Fruit fly (Drosophila melanogaster): ENCODE data around the gene CG31528.
A peak's percentile ranks its signal among the peaks of the same experiment; 100 is the strongest.

The CG31528 gene

dm6 chr3R:4394654-4395581, 21.3 kb upstream of the CG31528 start:
- TF ChIP-seq CG4820 (GFP tag; optimal IDR thresholded peaks at IDR 0.05) (peak; percentile 84), H2.0 (GFP tag; IDR thresholded peaks at IDR 0.05) (peak; percentile 82), fd64A (GFP tag; optimal IDR thresholded peaks at IDR 0.05) (peak; percentile 75), CG32532 (GFP tag; IDR thresholded peaks at IDR 0.05) (peak; percentile 86), oc (tag; optimal IDR thresholded peaks at IDR 0.05) (peak; percentile 84), CG17829 (tag; optimal IDR thresholded peaks at IDR 0.05) (peak; percentile 84), CG12744 (GFP tag; optimal IDR thresholded peaks at IDR 0.05) (peak; percentile 78), Hr39 (optimal IDR thresholded peaks at IDR 0.05) (no peak), CG17385 (GFP tag; optimal IDR thresholded peaks at IDR 0.05) (peak; percentile 82), CG4854 (GFP tag; optimal IDR thresholded peaks at IDR 0.05) (peak; percentile 80), seq (GFP tag; IDR thresholded peaks at IDR 0.05) (peak; percentile 91), CG30020 (tag; optimal IDR thresholded peaks at IDR 0.05) (peak; percentile 14), pum (GFP tag; optimal IDR thresholded peaks at IDR 0.05) (peak; percentile 83), CG3065 (GFP tag; optimal IDR thresholded peaks at IDR 0.05) (peak; percentile 57), Six4 (GFP tag; optimal IDR thresholded peaks at IDR 0.05) (peak; percentile 79), CG10462 (GFP tag; optimal IDR thresholded peaks at IDR 0.05) (peak; percentile 44), nerfin-2 (GFP tag; IDR thresholded peaks at IDR 0.05; ENCODE audit: partially characterized antibody) (no peak), gcm (GFP tag; optimal IDR thresholded peaks at IDR 0.05) (peak; percentile 66), Awh (GFP tag; IDR thresholded peaks at IDR 0.05) (peak; percentile 72; the same call in 1 of the 2 replicates), lbe (GFP tag; optimal IDR thresholded peaks at IDR 0.05) (peak; percentile 91), CrebB (tag; optimal IDR thresholded peaks at IDR 0.05) (peak; percentile 83), CG5953 (GFP tag; IDR thresholded peaks at IDR 0.05) (peak; percentile 85), CG10979 (tag; optimal IDR thresholded peaks at IDR 0.05) (peak; percentile 84), wdn (GFP tag; IDR thresholded peaks at IDR 0.05) (peak; percentile 75), TFAM (GFP tag; optimal IDR thresholded peaks at IDR 0.05) (no peak), Dll (GFP tag; IDR thresholded peaks at IDR 0.05; ENCODE audit: partially characterized antibody) (no peak), run (tag; optimal IDR thresholded peaks at IDR 0.05) (peak; percentile 69), sc (optimal IDR thresholded peaks at IDR 0.05) (no peak), sc (GFP tag; optimal IDR thresholded peaks at IDR 0.05) (peak; percentile 47), Nf-YB (GFP tag; optimal IDR thresholded peaks at IDR 0.05) (peak; percentile 60), Rfx (GFP tag; IDR thresholded peaks at IDR 0.05) (peak; percentile 90), CG18262 (tag; optimal IDR thresholded peaks at IDR 0.05) (peak; percentile 89), Trl (optimal IDR thresholded peaks at IDR 0.05) (no peak), Trl (GFP tag; optimal IDR thresholded peaks at IDR 0.05) (peak; percentile 87), ase (GFP tag; IDR thresholded peaks at IDR 0.05) (peak; percentile 85), CG7928 (GFP tag; optimal IDR thresholded peaks at IDR 0.05) (peak; percentile 39), dm (GFP tag; optimal IDR thresholded peaks at IDR 0.05) (peak; percentile 65), Atf6 (GFP tag; IDR thresholded peaks at IDR 0.05) (peak; percentile 95), CG10959 (GFP tag; IDR thresholded peaks at IDR 0.05) (peak; percentile 51; the same call in 1 of the 2 replicates), GATAe (GFP tag; conservative IDR thresholded peaks at IDR 0.05) (peak; percentile 78), CG6765 (GFP tag; optimal IDR thresholded peaks at IDR 0.05) (peak; percentile 60), CG18764 (GFP tag; optimal IDR thresholded peaks at IDR 0.05) (peak; percentile 67), ken (GFP tag; IDR thresholded peaks at IDR 0.05) (peak; percentile 86), CG12104 (GFP tag; optimal IDR thresholded peaks at IDR 0.05) (peak; percentile 77), Hsf (GFP tag; optimal IDR thresholded peaks at IDR 0.05) (peak; percentile 91), HmgZ (tag; optimal IDR thresholded peaks at IDR 0.05) (peak; percentile 92), CG7271 (tag; optimal IDR thresholded peaks at IDR 0.05) (peak; percentile 15), Tbp (GFP tag; optimal IDR thresholded peaks at IDR 0.05) (no peak), CG32767 (GFP tag; IDR thresholded peaks at IDR 0.05) (peak; percentile 83), CG9932 (GFP tag; IDR thresholded peaks at IDR 0.05) (peak; percentile 76), crol (GFP tag; IDR thresholded peaks at IDR 0.05) (no peak)
